Worm (Caenorhabditis elegans): ENCODE data around the gene tsp-14.
A peak's percentile ranks its signal among the peaks of the same experiment; 100 is the strongest.

The tsp-14 gene

ce11 chrX:4890159-4890558 is 13.4 kb upstream of the tsp-14 start, which contains the start of gene T07F12.2 (continued):
- TF ChIP-seq lir-3 (tag; optimal IDR thresholded peaks at IDR 0.05; ENCODE audit: poor library complexity) (no peak), xbp-1 (tag; optimal IDR thresholded peaks at IDR 0.05) (peak; percentile 43), F16B12.6 (tag; optimal IDR thresholded peaks at IDR 0.05) (peak; percentile 86), efl-1 (optimal IDR thresholded peaks at IDR 0.05) (peak in 1 of 2 experiments; percentile 12), efl-1 (GFP tag; optimal IDR thresholded peaks at IDR 0.05 in 1 of 2) (peak in 1 of 2 experiments; percentile 68), nhr-20 (tag; optimal IDR thresholded peaks at IDR 0.05) (peak; percentile 42), ceh-82 (tag; optimal IDR thresholded peaks at IDR 0.05) (peak in 2 of 3 experiments; percentile 5 to 59), lin-39 (tag; optimal IDR thresholded peaks at IDR 0.05) (no peak), alr-1 (tag; optimal IDR thresholded peaks at IDR 0.05; ENCODE audit: borderline replicate concordance) (no peak), blmp-1 (tag; optimal IDR thresholded peaks at IDR 0.05) (peak; percentile 51), pag-3 (tag; optimal IDR thresholded peaks at IDR 0.05; ENCODE audit: borderline replicate concordance, insufficient read depth) (no peak), C34B4.2 (tag; optimal IDR thresholded peaks at IDR 0.05) (no peak), mdl-1 (tag; optimal IDR thresholded peaks at IDR 0.05) (peak in 1 of 2 experiments; percentile 37), pax-3 (tag; optimal IDR thresholded peaks at IDR 0.05) (no peak), tbx-2 (tag; optimal IDR thresholded peaks at IDR 0.05) (peak; percentile 41), lin-14 (GFP tag; optimal IDR thresholded peaks at IDR 0.05) (peak; percentile 46), lin-13 (GFP tag; optimal IDR thresholded peaks at IDR 0.05) (no peak), C16A3.4 (tag; optimal IDR thresholded peaks at IDR 0.05) (peak; percentile 16), rnt-1 (tag; optimal IDR thresholded peaks at IDR 0.05) (peak; percentile 53)

ce11 chrX:4885651-4886050 is 8.9 kb upstream of the tsp-14 start, which contains the start of gene arrd-23:
arrd-23 (plus strand) TSS chrX:4885951.
- TF ChIP-seq nhr-20 (tag; optimal IDR thresholded peaks at IDR 0.05) (no peak), fkh-4 (tag; optimal IDR thresholded peaks at IDR 0.05; ENCODE audit: borderline replicate concordance) (no peak), nhr-12 (tag; optimal IDR thresholded peaks at IDR 0.05) (no peak), ets-5 (GFP tag; IDR thresholded peaks at IDR 0.05) (no peak), sptf-1 (tag; optimal IDR thresholded peaks at IDR 0.05) (no peak), C34B4.2 (tag; optimal IDR thresholded peaks at IDR 0.05) (no peak), xbp-1 (tag; optimal IDR thresholded peaks at IDR 0.05) (no peak), ceh-90 (tag; optimal IDR thresholded peaks at IDR 0.05) (no peak), zag-1 (tag; optimal IDR thresholded peaks at IDR 0.05) (no peak), snu-23 (GFP tag; optimal IDR thresholded peaks at IDR 0.05) (no peak), grh-1 (GFP tag; IDR thresholded peaks at IDR 0.05) (no peak), snpc-4 (tag; optimal IDR thresholded peaks at IDR 0.05) (no peak), elt-2 (tag; optimal IDR thresholded peaks at IDR 0.05) (no peak), dpl-1 (GFP tag; optimal IDR thresholded peaks at IDR 0.05) (no peak), nhr-85 (tag) (no peak), Y116A8C.19 (tag; optimal IDR thresholded peaks at IDR 0.05; ENCODE audit: borderline replicate concordance) (no peak), egl-27 (tag; optimal IDR thresholded peaks at IDR 0.05) (no peak), nhr-237 (tag; optimal IDR thresholded peaks at IDR 0.05) (no peak), unc-62 (GFP tag; optimal IDR thresholded peaks at IDR 0.05) (no peak), lin-35 (GFP tag; optimal IDR thresholded peaks at IDR 0.05) (no peak)

ce11 chrX:4881310-4881709 is 4.5 kb upstream of the tsp-14 start:
- TF ChIP-seq nhr-11 (tag; optimal IDR thresholded peaks at IDR 0.05) (no peak), C34B4.2 (tag; optimal IDR thresholded peaks at IDR 0.05) (no peak), C04F5.9 (tag; optimal IDR thresholded peaks at IDR 0.05) (no peak), ama-1 (optimal IDR thresholded peaks at IDR 0.05) (no peak), zip-4 (GFP tag; optimal IDR thresholded peaks at IDR 0.05) (no peak), ceh-8 (GFP tag; optimal IDR thresholded peaks at IDR 0.05) (no peak), tlp-1 (tag; optimal IDR thresholded peaks at IDR 0.05) (no peak)
